Fruit fly (Drosophila melanogaster) whole organism, embryonic: ENCODE measurements around the gene Tlk.

ENCODE experiments used
- Abd-B ChIP-seq: fragments of 200-800 bp; sonication (Bioruptor generic); optimal IDR thresholded peaks from 2 replicates; lab custom pipeline; 2018; ENCODE audit warnings: missing biosample characterization, mild to moderate bottlenecking, missing genetic modification characterization, moderate library complexity
- Adf1 ChIP-seq: fragments of 200-800 bp; sonication (Bioruptor generic); IDR thresholded peaks from 2 replicates; pipeline ENCODE4 v1.3.6; 2022; ENCODE audit warnings: missing biosample characterization, missing genetic modification characterization
- BEAF-32 ChIP-seq: fragments of 200-800 bp; sonication (Bioruptor generic); optimal IDR thresholded peaks from 3 replicates; lab custom pipeline; 2017; ENCODE audit warnings: missing biosample characterization, missing genetic modification characterization, mild to moderate bottlenecking, moderate library complexity, missing genetic modification reagents
- CG10543 ChIP-seq: fragments of 200-800 bp; sonication (Bioruptor generic); optimal IDR thresholded peaks from 3 replicates; lab custom pipeline; 2017; ENCODE audit warnings: missing biosample characterization, mild to moderate bottlenecking, missing genetic modification characterization, moderate library complexity
- CG10565 ChIP-seq: fragments of 200-800 bp; sonication (Bioruptor generic); optimal IDR thresholded peaks from 3 replicates; lab custom pipeline; 2016; ENCODE audit warnings: missing biosample characterization, mild to moderate bottlenecking, missing genetic modification characterization
- CG11456 ChIP-seq: fragments of 200-800 bp; sonication (Bioruptor generic); IDR thresholded peaks from 3 replicates; pipeline ENCODE4 v1.3.6; 2022; ENCODE audit warnings: missing biosample characterization, missing genetic modification characterization
- CG12071 ChIP-seq: fragments of 200-800 bp; sonication (Bioruptor generic); optimal IDR thresholded peaks from 3 replicates; lab custom pipeline; 2018; ENCODE audit warnings: missing biosample characterization, mild to moderate bottlenecking, missing genetic modification characterization
- CG12769 ChIP-seq: fragments of 200-800 bp; sonication (Bioruptor generic); optimal IDR thresholded peaks from 2 replicates; lab custom pipeline; 2019; ENCODE audit warnings: missing biosample characterization, mild to moderate bottlenecking, missing genetic modification characterization, moderate library complexity
- CG17361 ChIP-seq: fragments of 200-800 bp; sonication (Bioruptor generic); IDR thresholded peaks from 3 replicates; pipeline ENCODE4 v1.3.6; 2022; ENCODE audit warnings: missing biosample characterization, missing genetic modification characterization
- CG1832 ChIP-seq: fragments of 200-800 bp; sonication (Bioruptor generic); optimal IDR thresholded peaks from 2 replicates; lab custom pipeline; 2017; ENCODE audit warnings: missing biosample characterization, mild to moderate bottlenecking, missing genetic modification characterization, inconsistent platforms
- CG2116 ChIP-seq: fragments of 200-800 bp; sonication (Bioruptor generic); optimal IDR thresholded peaks from 3 replicates; lab custom pipeline; 2018; ENCODE audit warnings: missing biosample characterization, mild to moderate bottlenecking, missing genetic modification characterization
- CG31224 ChIP-seq: fragments of 200-800 bp; sonication (Bioruptor generic); IDR thresholded peaks from 2 replicates; pipeline ENCODE4 v1.3.6; 2022; ENCODE audit warnings: missing biosample characterization, missing genetic modification characterization
- CG3163 ChIP-seq: fragments of 200-800 bp; sonication (Bioruptor generic); optimal IDR thresholded peaks from 3 replicates; lab custom pipeline; 2016; ENCODE audit warnings: missing biosample characterization, missing genetic modification characterization
- CG34224 ChIP-seq: fragments of 200-800 bp; sonication (Bioruptor generic); IDR thresholded peaks from 3 replicates; pipeline ENCODE4 v1.3.6; 2022; ENCODE audit warnings: missing biosample characterization, missing genetic modification characterization; ENCODE audit not compliant: partially characterized antibody
- CG4360 ChIP-seq: fragments of 200-800 bp; sonication (Bioruptor generic); IDR thresholded peaks from 2 replicates; pipeline ENCODE4 v1.3.6; 2022; ENCODE audit warnings: missing biosample characterization, missing genetic modification characterization
- CG5180 ChIP-seq: fragments of 200-800 bp; sonication (Bioruptor generic); optimal IDR thresholded peaks from 3 replicates; lab custom pipeline; 2017; ENCODE audit warnings: missing biosample characterization, missing genetic modification characterization, mild to moderate bottlenecking, moderate library complexity, missing genetic modification reagents
- CG6175 ChIP-seq: fragments of 200-800 bp; sonication (Bioruptor generic); IDR thresholded peaks from 3 replicates; pipeline ENCODE4 v1.3.6; 2022; ENCODE audit warnings: missing biosample characterization, missing genetic modification characterization
- CG8290 ChIP-seq, 3 experiments: fragments of 200-800 bp; sonication (Bioruptor generic); optimal IDR thresholded peaks; 2 replicates each; lab custom pipeline; 2016 to 2019; ENCODE audit warnings: missing biosample characterization in 3 of 3, missing genetic modification characterization in 3 of 3, mild to moderate bottlenecking in 2 of 3, moderate library complexity in 1 of 3
- CG8478 ChIP-seq: fragments of >200 bp; optimal IDR thresholded peaks from 2 replicates; lab custom pipeline; 2018
- Dad ChIP-seq: fragments of 200-800 bp; sonication (Bioruptor generic); optimal IDR thresholded peaks from 3 replicates; lab custom pipeline; 2016; ENCODE audit warnings: missing biosample characterization, missing genetic modification characterization
- Deaf1 ChIP-seq: fragments of 200-800 bp; optimal IDR thresholded peaks from 3 replicates; lab custom pipeline; 2019; ENCODE audit warnings: missing biosample characterization, mild to moderate bottlenecking, missing genetic modification characterization, moderate library complexity
- Dref ChIP-seq: fragments of 200-800 bp; sonication (Bioruptor generic); IDR thresholded peaks from 2 replicates; pipeline ENCODE4 v1.3.6; 2022; ENCODE audit warnings: missing biosample characterization, missing genetic modification characterization
- Drgx ChIP-seq: fragments of 200-800 bp; sonication (Bioruptor generic); IDR thresholded peaks from 2 replicates; pipeline ENCODE4 v1.3.6; 2022; ENCODE audit warnings: missing biosample characterization, missing genetic modification characterization
- HmgD ChIP-seq: fragments of 200-800 bp; sonication (Bioruptor generic); optimal IDR thresholded peaks from 3 replicates; lab custom pipeline; 2016; ENCODE audit warnings: missing biosample characterization, missing genetic modification characterization
- Hr78 ChIP-seq, 2 experiments: fragments of 200-800 bp in 1 of 2; fragments of >200 bp in 1 of 2; sonication (Bioruptor generic) in 1 of 2; optimal IDR thresholded peaks; 2 replicates each; lab custom pipeline; 2017 to 2019; ENCODE audit warnings: missing biosample characterization in 2 of 2, missing genetic modification characterization in 2 of 2, mild to moderate bottlenecking in 1 of 2, moderate library complexity in 1 of 2
- NfI ChIP-seq: fragments of 200-800 bp; sonication (Bioruptor generic); optimal IDR thresholded peaks from 3 replicates; lab custom pipeline; 2018; ENCODE audit warnings: missing biosample characterization, mild to moderate bottlenecking, missing genetic modification characterization, moderate library complexity
- Side ChIP-seq: fragments of 200-800 bp; sonication (Bioruptor generic); optimal IDR thresholded peaks from 2 replicates; lab custom pipeline; 2016; ENCODE audit warnings: missing biosample characterization, missing genetic modification characterization
- bbx ChIP-seq: fragments of 200-800 bp; sonication (Bioruptor generic); IDR thresholded peaks from 2 replicates; pipeline ENCODE4 v1.3.6; 2022; ENCODE audit warnings: missing biosample characterization, missing genetic modification characterization; ENCODE audit not compliant: partially characterized antibody
- ci ChIP-seq: fragments of 200-800 bp; sonication (Bioruptor generic); IDR thresholded peaks from 3 replicates; pipeline ENCODE4 v1.3.6; 2022; ENCODE audit warnings: missing biosample characterization, missing genetic modification characterization
- crol ChIP-seq: fragments of 200-800 bp; sonication (Bioruptor generic); IDR thresholded peaks from 2 replicates; pipeline ENCODE4 v1.3.6; 2022; ENCODE audit warnings: missing biosample characterization, missing genetic modification characterization
- emc ChIP-seq: fragments of 200-800 bp; sonication (Bioruptor generic); optimal IDR thresholded peaks from 2 replicates; lab custom pipeline; 2016; ENCODE audit warnings: missing biosample characterization, missing genetic modification characterization
- hth ChIP-seq: fragments of >200 bp; optimal IDR thresholded peaks from 2 replicates; lab custom pipeline; 2017; ENCODE audit warnings: inconsistent platforms
- kni ChIP-seq: fragments of 200-800 bp; sonication (Bioruptor generic); optimal IDR thresholded peaks from 3 replicates; lab custom pipeline; 2017; ENCODE audit warnings: mild to moderate bottlenecking, missing biosample characterization, missing genetic modification reagents, missing genetic modification characterization
- mirr ChIP-seq: fragments of 200-800 bp; sonication (Bioruptor generic); optimal IDR thresholded peaks from 3 replicates; lab custom pipeline; 2018; ENCODE audit warnings: missing biosample characterization, mild to moderate bottlenecking, missing genetic modification characterization
- nerfin-1 ChIP-seq: fragments of 200-800 bp; sonication (Bioruptor generic); optimal IDR thresholded peaks from 3 replicates; lab custom pipeline; 2019; ENCODE audit warnings: missing biosample characterization, mild to moderate bottlenecking, missing genetic modification characterization, moderate library complexity
- nom ChIP-seq: fragments of 200-800 bp; sonication (Bioruptor generic); optimal IDR thresholded peaks from 2 replicates; lab custom pipeline; 2017; ENCODE audit warnings: missing biosample characterization, missing genetic modification characterization, mild to moderate bottlenecking, moderate library complexity, missing genetic modification reagents
- pfk ChIP-seq: fragments of 200-800 bp; sonication (Bioruptor generic); optimal IDR thresholded peaks from 2 replicates; lab custom pipeline; 2018; ENCODE audit warnings: missing biosample characterization, mild to moderate bottlenecking, missing genetic modification characterization, moderate library complexity
- pros ChIP-seq: fragments of 200-800 bp; sonication (Bioruptor generic); optimal IDR thresholded peaks from 3 replicates; lab custom pipeline; 2019; ENCODE audit warnings: missing biosample characterization, mild to moderate bottlenecking, missing genetic modification characterization, moderate library complexity
- rib ChIP-seq: fragments of 200-800 bp; sonication (Bioruptor generic); IDR thresholded peaks from 2 replicates; pipeline ENCODE4 v1.3.6; 2022; ENCODE audit warnings: missing biosample characterization, missing genetic modification characterization
- run ChIP-seq: fragments of 200-800 bp; sonication (Bioruptor generic); optimal IDR thresholded peaks from 3 replicates; lab custom pipeline; 2018; ENCODE audit warnings: missing biosample characterization, mild to moderate bottlenecking, missing genetic modification characterization
- sd ChIP-seq: fragments of 200-800 bp; sonication (Bioruptor generic); optimal IDR thresholded peaks from 3 replicates; lab custom pipeline; 2018; ENCODE audit warnings: missing biosample characterization, mild to moderate bottlenecking, missing genetic modification characterization, moderate library complexity
- shn ChIP-seq: fragments of 200-800 bp; sonication (Bioruptor generic); optimal IDR thresholded peaks from 3 replicates; lab custom pipeline; 2016; ENCODE audit warnings: missing biosample characterization, missing genetic modification characterization
- sug ChIP-seq: fragments of 200-800 bp; optimal IDR thresholded peaks from 2 replicates; lab custom pipeline; 2019; ENCODE audit warnings: missing biosample characterization, mild to moderate bottlenecking, missing genetic modification characterization, moderate library complexity
- tin ChIP-seq: fragments of 200-800 bp; sonication (Bioruptor generic); optimal IDR thresholded peaks from 3 replicates; lab custom pipeline; 2016; ENCODE audit warnings: missing biosample characterization, missing genetic modification characterization
- tx ChIP-seq: fragments of 200-800 bp; sonication (Bioruptor generic); optimal IDR thresholded peaks from 2 replicates; lab custom pipeline; 2016; ENCODE audit warnings: missing biosample characterization, missing genetic modification characterization
- unc-4 ChIP-seq: fragments of 200-800 bp; sonication (Bioruptor generic); IDR thresholded peaks from 2 replicates; pipeline ENCODE4 v1.3.6; 2022; ENCODE audit warnings: missing biosample characterization, missing genetic modification characterization; ENCODE audit not compliant: partially characterized antibody
- vvl ChIP-seq: fragments of 200-800 bp; sonication (Bioruptor generic); IDR thresholded peaks from 2 replicates; pipeline ENCODE4 v1.3.6; 2022; ENCODE audit warnings: missing biosample characterization, missing genetic modification characterization
- yki ChIP-seq: fragments of >200 bp; optimal IDR thresholded peaks from 3 replicates; lab custom pipeline; 2018

Tlk gene

dm6 chrX:3744492-3745263, 24.9 kb downstream of the Tlk start (continued):
- TF ChIP-seq Hr78 (GFP tag; optimal IDR thresholded peaks at IDR 0.05; lab: Kevin White, UChicago) (peak in 1 of 2 experiments; percentile 92), CG34224 (GFP tag; lab: Robert Waterston, UW) (peak; percentile 35; the same call in 1 of the 3 replicates), crol (GFP tag; lab: Robert Waterston, UW) (peak; percentile 98), vvl (GFP tag; lab: Robert Waterston, UW) (0 out of 2 replicates have a peak, but pooled peaks have one; percentile 3), Dad (GFP tag; lab: Kevin White, UChicago) (no peak), CG12071 (GFP tag; lab: Kevin White, UChicago) (peak; percentile 21), mirr (peak; percentile 100), CG3163 (peak; percentile 80), tx (GFP tag; lab: Kevin White, UChicago) (no peak), Dref (GFP tag; lab: Robert Waterston, UW) (no peak), CG10543 (peak; percentile 61), shn (GFP tag; lab: Kevin White, UChicago) (no peak), run (peak; percentile 87), CG11456 (GFP tag; lab: Robert Waterston, UW) (peak; percentile 30; the same call in 2 of the 3 replicates), CG2116 (GFP tag; lab: Kevin White, UChicago) (no peak), CG4360 (peak; percentile 82), kni (GFP tag; lab: Kevin White, UChicago) (peak; percentile 94), nerfin-1 (tag; lab: Kevin White, UChicago) (peak; percentile 29), NfI (GFP tag; lab: Kevin White, UChicago) (no peak), ci (GFP tag; lab: Robert Waterston, UW) (peak; percentile 40; the same call in 1 of the 3 replicates), Abd-B (GFP tag; lab: Kevin White, UChicago) (no peak), Side (GFP tag; lab: Kevin White, UChicago) (peak; percentile 49), Deaf1 (peak; percentile 99), nom (GFP tag; lab: Kevin White, UChicago) (peak; percentile 82), BEAF-32 (GFP tag; lab: Kevin White, UChicago) (no peak), Adf1 (GFP tag; lab: Robert Waterston, UW) (peak; percentile 81), HmgD (GFP tag; lab: Kevin White, UChicago) (peak; percentile 59), tin (no peak), CG17361 (GFP tag; lab: Robert Waterston, UW) (0 out of 3 replicates have a peak, but pooled peaks have one; percentile 8), bbx (GFP tag; lab: Robert Waterston, UW) (peak; percentile 65; the same call in 1 of the 2 replicates), hth (lab: Kevin White, UChicago) (no peak), CG8290 (GFP tag; optimal IDR thresholded peaks at IDR 0.05; lab: Kevin White, UChicago) (no peak), CG8290 (tag; optimal IDR thresholded peaks at IDR 0.05; lab: Kevin White, UChicago) (peak in 1 of 2 experiments; percentile 79), pros (GFP tag; lab: Kevin White, UChicago) (peak; percentile 80), pfk (GFP tag; lab: Kevin White, UChicago) (peak; percentile 17), yki (lab: Kevin White, UChicago) (peak; percentile 58), CG8478 (lab: Kevin White, UChicago) (peak; percentile 81), CG1832 (GFP tag; lab: Kevin White, UChicago) (peak; percentile 9), emc (GFP tag; lab: Kevin White, UChicago) (no peak), CG12769 (tag; lab: Kevin White, UChicago) (peak; percentile 90), Drgx (peak; percentile 41), CG10565 (GFP tag; lab: Kevin White, UChicago) (no peak), sd (tag; lab: Kevin White, UChicago) (peak; percentile 44), sug (tag; lab: Kevin White, UChicago) (peak; percentile 53), CG5180 (peak; percentile 98), unc-4 (GFP tag; lab: Robert Waterston, UW) (0 out of 2 replicates have a peak, but pooled peaks have one; percentile 28), rib (peak; percentile 93), CG6175 (GFP tag; lab: Robert Waterston, UW) (0 out of 3 replicates have a peak, but pooled peaks have one; percentile 27), CG31224 (GFP tag; lab: Robert Waterston, UW) (peak; percentile 8; the same call in 1 of the 2 replicates)
